Worm (Caenorhabditis elegans) whole organism, midembryonic: ENCODE data around the gene hpo-10.

Source experiments
- flt-1 ChIP-seq: fragments of 200-800 bp; sonication (Bioruptor generic); IDR thresholded peaks from 2 replicates; pipeline ENCODE4 v1.3.6; 2022; ENCODE audit warnings: missing genetic modification characterization, missing compliant biosample characterization
- klf-2 ChIP-seq: fragments of 200-800 bp; sonication (Bioruptor generic); conservative IDR thresholded peaks from 2 replicates; pipeline ENCODE4 v1.3.6; 2022; ENCODE audit warnings: missing genetic modification reagents, missing genetic modification characterization, missing compliant biosample characterization
- tab-1 ChIP-seq: fragments of 200-800 bp; sonication (Bioruptor generic); IDR thresholded peaks from 2 replicates; pipeline ENCODE4 v1.3.6; 2022; ENCODE audit warnings: missing genetic modification characterization, missing compliant biosample characterization
- ztf-23 ChIP-seq: fragments of 200-800 bp; sonication (Bioruptor generic); IDR thresholded peaks from 2 replicates; pipeline ENCODE4 v1.3.6; 2022; ENCODE audit warnings: missing genetic modification reagents, missing genetic modification characterization, missing compliant biosample characterization

DNA sequence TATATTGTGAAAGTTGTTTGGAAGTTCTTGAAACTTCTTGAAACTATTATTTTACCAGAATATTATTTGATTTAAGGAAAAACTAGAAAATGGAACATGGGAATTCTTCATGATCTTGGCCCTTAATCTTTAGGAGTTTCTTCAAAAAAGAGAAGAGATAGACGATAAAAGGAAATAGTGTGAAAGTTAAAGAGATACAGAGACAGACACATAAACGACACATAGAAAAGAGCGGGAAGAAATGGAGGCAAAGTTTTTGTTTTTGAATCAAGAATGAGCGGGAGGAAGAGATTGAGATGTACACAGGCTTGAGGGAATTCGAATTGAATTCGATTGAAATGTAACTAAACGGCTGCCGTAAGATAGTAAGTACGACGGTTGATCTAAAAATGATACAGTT lies 18.2 kb downstream of the hpo-10 start:
- no peak for TF ChIP-seq klf-2
- no peak for TF ChIP-seq ztf-23 (GFP tag; lab: Robert Waterston, UW)
- no peak for TF ChIP-seq flt-1 (GFP tag; lab: Robert Waterston, UW)
- TF ChIP-seq tab-1, result no peak
